Worm (Caenorhabditis elegans) whole organism, mixed stage, embryonic: ENCODE data around the gene M02B7.7.

Source experiments
- lsy-2 ChIP-seq: fragments of 150-350 bp; optimal IDR thresholded peaks from 2 replicates; lab custom pipeline; 2014; ENCODE audit warnings: missing biosample characterization, missing genetic modification characterization
- nhr-237 ChIP-seq: fragments of 150-350 bp; optimal IDR thresholded peaks from 2 replicates; lab custom pipeline; 2014; ENCODE audit warnings: missing biosample characterization, missing genetic modification characterization
- nhr-76 ChIP-seq: sonication (generic microtip); optimal IDR thresholded peaks from 2 replicates; lab custom pipeline; 2017; ENCODE audit warnings: missing biosample characterization, missing genetic modification characterization
- snpc-4 ChIP-seq: fragments of 150-350 bp; optimal IDR thresholded peaks from 2 replicates; lab custom pipeline; 2014; ENCODE audit warnings: missing biosample characterization, missing genetic modification characterization
- unc-120 ChIP-seq: sonication (generic microtip); optimal IDR thresholded peaks from 2 replicates; lab custom pipeline; 2017; ENCODE audit warnings: missing genetic modification characterization, missing compliant biosample characterization; ENCODE audit not compliant: poor library complexity, severe bottlenecking
- unc-39 ChIP-seq: fragments of 150-350 bp; optimal IDR thresholded peaks from 2 replicates; lab custom pipeline; 2014; ENCODE audit warnings: missing biosample characterization, missing genetic modification characterization
- unc-62 ChIP-seq: fragments of 150-350 bp; optimal IDR thresholded peaks from 2 replicates; lab custom pipeline; 2014; ENCODE audit warnings: missing biosample characterization, missing genetic modification reagents, missing genetic modification characterization
- ztf-11 ChIP-seq: fragments of 150-350 bp; optimal IDR thresholded peaks from 2 replicates; lab custom pipeline; 2014; ENCODE audit warnings: missing biosample characterization, missing genetic modification characterization

DNA sequence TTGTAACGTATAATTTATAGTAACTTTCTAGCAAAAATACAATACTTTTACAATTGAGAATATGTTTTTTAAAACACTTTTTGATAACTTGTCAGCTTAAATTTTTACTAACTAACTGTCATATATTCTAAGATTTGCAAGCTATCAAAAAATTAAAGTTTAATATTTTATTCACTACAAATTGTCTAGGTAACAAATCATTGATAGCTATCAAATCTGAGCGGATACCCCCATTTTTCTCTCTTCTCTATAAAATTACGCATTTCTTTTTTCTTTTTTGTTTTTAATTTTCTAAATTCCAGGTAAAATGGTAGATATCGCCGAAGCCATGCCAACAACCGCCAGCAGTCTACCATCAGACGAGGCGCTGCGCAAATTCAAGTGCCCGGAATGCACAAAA lies 48.6 kb upstream of the M02B7.7 start, which contains the start of gene zag-1:
- TF ChIP-seq nhr-237 (tag; lab: Kevin White, UChicago), result no peak
- TF ChIP-seq unc-62 (GFP tag; lab: Kevin White, UChicago), result no peak
- TF ChIP-seq unc-39 (tag; lab: Kevin White, UChicago), result no peak
- TF ChIP-seq unc-120 (tag; lab: Kevin White, UChicago), result no peak
- TF ChIP-seq snpc-4 (tag; lab: Kevin White, UChicago), result no peak
- TF ChIP-seq ztf-11 (tag; lab: Kevin White, UChicago), result no peak
- no peak for TF ChIP-seq lsy-2 (tag; lab: Kevin White, UChicago)
- TF ChIP-seq nhr-76 (tag; lab: Kevin White, UChicago), result no peak
